Fruit fly (Drosophila melanogaster): ENCODE results near the gene Phlpp.

Gene Phlpp

dm6 chr2L:19021278-19022220 is 37.4 kb upstream of the Phlpp start (continued):
- peak; percentile 51; the same call in 1 of the 2 replicates for TF ChIP-seq danr (GFP tag; IDR thresholded peaks at IDR 0.05)
- TF ChIP-seq CG12744 (GFP tag; optimal IDR thresholded peaks at IDR 0.05): no peak
- no peak for TF ChIP-seq bigmax (GFP tag; optimal IDR thresholded peaks at IDR 0.05)
- TF ChIP-seq esg (GFP tag; conservative IDR thresholded peaks at IDR 0.05): peak; percentile 74
- no peak for TF ChIP-seq CG13287 (GFP tag; IDR thresholded peaks at IDR 0.05; ENCODE audit: partially characterized antibody)
- TF ChIP-seq tll (GFP tag; optimal IDR thresholded peaks at IDR 0.05): no peak
- TF ChIP-seq Gsc (GFP tag; IDR thresholded peaks at IDR 0.05): no peak
- TF ChIP-seq Camta (GFP tag; optimal IDR thresholded peaks at IDR 0.05): no peak
- TF ChIP-seq CG8765 (GFP tag; IDR thresholded peaks at IDR 0.05): no peak
- TF ChIP-seq CG8359 (GFP tag; optimal IDR thresholded peaks at IDR 0.05; ENCODE audit: borderline replicate concordance): peak; percentile 28
- TF ChIP-seq CG7745 (tag; optimal IDR thresholded peaks at IDR 0.05): no peak
- peak; percentile 20 for TF ChIP-seq CG10462 (GFP tag; optimal IDR thresholded peaks at IDR 0.05)
- TF ChIP-seq Hmr (GFP tag; optimal IDR thresholded peaks at IDR 0.05): peak; percentile 90
- no peak for TF ChIP-seq CG4282 (GFP tag; optimal IDR thresholded peaks at IDR 0.05)
- TF ChIP-seq luna (GFP tag; optimal IDR thresholded peaks at IDR 0.05): no peak
- peak; percentile 57 for TF ChIP-seq CG6813 (GFP tag; optimal IDR thresholded peaks at IDR 0.05)
- no peak for TF ChIP-seq CG3995 (GFP tag; optimal IDR thresholded peaks at IDR 0.05)
- TF ChIP-seq h (optimal IDR thresholded peaks at IDR 0.05): no peak
- TF ChIP-seq Spps (tag; optimal IDR thresholded peaks at IDR 0.05): peak; percentile 49
- no peak for TF ChIP-seq CG17612 (GFP tag; IDR thresholded peaks at IDR 0.05)
- no peak for TF ChIP-seq CG9797 (GFP tag; optimal IDR thresholded peaks at IDR 0.05)
- TF ChIP-seq nerfin-1 (tag; optimal IDR thresholded peaks at IDR 0.05): peak; percentile 63
- peak; percentile 96 for TF ChIP-seq CG10543 (GFP tag; optimal IDR thresholded peaks at IDR 0.05)
- TF ChIP-seq bbx (GFP tag; IDR thresholded peaks at IDR 0.05; ENCODE audit: partially characterized antibody): no peak
- peak; percentile 31; the same call in 1 of the 2 replicates for TF ChIP-seq CG43689 (GFP tag; IDR thresholded peaks at IDR 0.05)
- peak in 1 of 2 experiments; percentile 44 for TF ChIP-seq insv (GFP tag; optimal IDR thresholded peaks at IDR 0.05)
- no peak for TF ChIP-seq TFAM (GFP tag; optimal IDR thresholded peaks at IDR 0.05)
- peak; percentile 51 for TF ChIP-seq CG16815 (GFP tag; optimal IDR thresholded peaks at IDR 0.05)
- TF ChIP-seq dmrt99B (tag; optimal IDR thresholded peaks at IDR 0.05): peak; percentile 85
- TF ChIP-seq Drgx (GFP tag; IDR thresholded peaks at IDR 0.05): no peak
- TF ChIP-seq CG8281 (tag; optimal IDR thresholded peaks at IDR 0.05): peak; percentile 39
- TF ChIP-seq CG4404 (GFP tag; IDR thresholded peaks at IDR 0.05): no peak
- peak; percentile 66 for TF ChIP-seq CG7372 (GFP tag; IDR thresholded peaks at IDR 0.05)
- TF ChIP-seq Ets65A (GFP tag): no peak
- no peak for TF ChIP-seq GATAe (GFP tag; conservative IDR thresholded peaks at IDR 0.05)

dm6 chr2L:19022221-19022516 is 36.8 kb upstream of the Phlpp start, which contains the start of gene CG15172:
Gene CG15172 (plus strand): TSS chr2L:19022417.
- TF ChIP-seq Oli (tag; optimal IDR thresholded peaks at IDR 0.05): no peak
- TF ChIP-seq CG31441 (GFP tag; IDR thresholded peaks at IDR 0.05): no peak
- TF ChIP-seq tll (GFP tag; optimal IDR thresholded peaks at IDR 0.05): no peak
- TF ChIP-seq CG7372 (GFP tag; IDR thresholded peaks at IDR 0.05): no peak
- no peak for TF ChIP-seq Deaf1 (tag; optimal IDR thresholded peaks at IDR 0.05)
- no peak for TF ChIP-seq CG12769 (tag; optimal IDR thresholded peaks at IDR 0.05)
- peak in 1 of 2 experiments; percentile 78 for TF ChIP-seq Pdp1 (GFP tag; optimal IDR thresholded peaks at IDR 0.05)

Data from whole organism, embryonic.